Worm (Caenorhabditis elegans): ENCODE measurements around the gene ooc-3.

Gene ooc-3

DNA sequence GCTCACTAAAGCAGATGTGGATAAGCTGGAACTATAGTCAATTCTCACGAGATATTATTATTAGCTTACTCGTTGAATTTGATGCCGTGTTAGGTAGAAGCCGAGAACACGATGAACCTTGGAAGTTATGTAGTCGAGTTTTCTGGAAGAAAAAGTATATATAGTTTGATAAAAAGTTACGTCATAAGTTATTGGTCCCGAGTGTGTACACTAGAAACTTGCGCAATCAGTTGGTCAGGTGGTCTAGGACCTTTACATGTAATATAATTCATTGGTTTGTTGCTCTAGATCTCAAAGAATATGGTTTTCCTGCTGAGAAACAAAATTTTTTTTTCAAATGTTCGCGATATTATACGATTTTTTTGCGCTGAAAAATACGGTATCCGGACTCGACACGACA is 40.8 kb upstream of the ooc-3 start:
- no peak for TF ChIP-seq nhr-28 (tag; optimal IDR thresholded peaks at IDR 0.05)
- no peak for TF ChIP-seq ceh-16 (tag; optimal IDR thresholded peaks at IDR 0.05)
- TF ChIP-seq snpc-4 (tag; optimal IDR thresholded peaks at IDR 0.05): no peak
- no peak for TF ChIP-seq ztf-4 (tag; optimal IDR thresholded peaks at IDR 0.05)
- no peak for TF ChIP-seq nhr-11 (tag; optimal IDR thresholded peaks at IDR 0.05)
- TF ChIP-seq nhr-12 (tag; optimal IDR thresholded peaks at IDR 0.05): no peak
- no peak for TF ChIP-seq daf-12 (tag; optimal IDR thresholded peaks at IDR 0.05)
- no peak for TF ChIP-seq elt-1 (tag; optimal IDR thresholded peaks at IDR 0.05)
- no peak for TF ChIP-seq nhr-76 (tag; optimal IDR thresholded peaks at IDR 0.05)
- TF ChIP-seq nhr-237 (tag; optimal IDR thresholded peaks at IDR 0.05): no peak
- TF ChIP-seq ama-1 (optimal IDR thresholded peaks at IDR 0.05): no peak
- no peak for TF ChIP-seq ceh-9 (tag; optimal IDR thresholded peaks at IDR 0.05)
- no peak for TF ChIP-seq sea-2 (GFP tag; optimal IDR thresholded peaks at IDR 0.05)
- no peak for TF ChIP-seq nhr-25 (tag; optimal IDR thresholded peaks at IDR 0.05)
- TF ChIP-seq R02D3.7 (tag; optimal IDR thresholded peaks at IDR 0.05): no peak
- no peak for TF ChIP-seq lin-39 (tag; optimal IDR thresholded peaks at IDR 0.05)

- no peak for TF ChIP-seq fkh-10 (GFP tag; optimal IDR thresholded peaks at IDR 0.05)
- no peak for TF ChIP-seq elt-1 (tag; optimal IDR thresholded peaks at IDR 0.05)
- no peak for TF ChIP-seq ceh-9 (tag; optimal IDR thresholded peaks at IDR 0.05)
- no peak for TF ChIP-seq lsy-12 (tag; optimal IDR thresholded peaks at IDR 0.05)
- TF ChIP-seq nhr-76 (tag; optimal IDR thresholded peaks at IDR 0.05): no peak
- no peak for TF ChIP-seq daf-12 (tag; optimal IDR thresholded peaks at IDR 0.05)
- TF ChIP-seq nhr-11 (tag; optimal IDR thresholded peaks at IDR 0.05): no peak
- no peak for TF ChIP-seq ztf-4 (tag; optimal IDR thresholded peaks at IDR 0.05)
Observed at ce11 chrII:11535429-11535828, 40.3 kb upstream of the ooc-3 start.

ce11 chrII:11534429-11535099 is 39.4 kb upstream of the ooc-3 start, which contains the start of gene Y62F5A.12:
Gene Y62F5A.12, minus strand, starts transcription at chrII:11534479.
- TF ChIP-seq nhr-11 (tag; optimal IDR thresholded peaks at IDR 0.05) (peak; percentile 2), lin-39 (tag; optimal IDR thresholded peaks at IDR 0.05) (peak; percentile 36), ceh-28 (tag; optimal IDR thresholded peaks at IDR 0.05) (peak; percentile 72), fkh-10 (GFP tag; optimal IDR thresholded peaks at IDR 0.05) (peak; percentile 18), lsy-12 (tag; optimal IDR thresholded peaks at IDR 0.05) (peak; percentile 81), ztf-4 (tag; optimal IDR thresholded peaks at IDR 0.05) (peak; percentile 18), pha-4 (tag; optimal IDR thresholded peaks at IDR 0.05) (peak; percentile 67), nhr-23 (tag; optimal IDR thresholded peaks at IDR 0.05) (peak; percentile 64), nhr-25 (tag; optimal IDR thresholded peaks at IDR 0.05) (peak; percentile 46), nfya-1 (tag; optimal IDR thresholded peaks at IDR 0.05; ENCODE audit: insufficient read depth) (peak; percentile 54), nhr-43 (tag; optimal IDR thresholded peaks at IDR 0.05; ENCODE audit: poor library complexity, severe bottlenecking) (peak; percentile 67), jun-1 (tag; optimal IDR thresholded peaks at IDR 0.05) (peak; percentile 77), elt-2 (tag; optimal IDR thresholded peaks at IDR 0.05) (peak; percentile 40), R02D3.7 (tag; optimal IDR thresholded peaks at IDR 0.05) (peak; percentile 57), tbx-2 (tag; optimal IDR thresholded peaks at IDR 0.05) (peak; percentile 47), lin-15B (tag; optimal IDR thresholded peaks at IDR 0.05) (peak; percentile 81), snpc-4 (tag; optimal IDR thresholded peaks at IDR 0.05) (peak; percentile 76), ceh-82 (tag; optimal IDR thresholded peaks at IDR 0.05) (peak; percentile 67), hmg-11 (tag; optimal IDR thresholded peaks at IDR 0.05) (peak; percentile 18)

ce11 chrII:11533716-11534115 is 38.6 kb upstream of the ooc-3 start, which contains the start of gene mdt-8:
Gene mdt-8, minus strand, starts transcription at chrII:11533816.
- TF ChIP-seq ceh-28 (tag; optimal IDR thresholded peaks at IDR 0.05): no peak
- TF ChIP-seq elt-3 (tag; optimal IDR thresholded peaks at IDR 0.05): no peak
- TF ChIP-seq mml-1 (tag; optimal IDR thresholded peaks at IDR 0.05): no peak
- no peak for TF ChIP-seq fos-1 (tag; optimal IDR thresholded peaks at IDR 0.05)
- TF ChIP-seq jun-1 (tag; optimal IDR thresholded peaks at IDR 0.05): no peak
- TF ChIP-seq ztf-4 (tag; optimal IDR thresholded peaks at IDR 0.05): no peak
- no peak for TF ChIP-seq ceh-16 (tag; optimal IDR thresholded peaks at IDR 0.05)
- no peak for TF ChIP-seq elt-1 (tag; optimal IDR thresholded peaks at IDR 0.05)
- TF ChIP-seq nhr-67 (tag; optimal IDR thresholded peaks at IDR 0.05): no peak
- TF ChIP-seq lin-39 (tag; optimal IDR thresholded peaks at IDR 0.05): no peak
- no peak for TF ChIP-seq mdl-1 (tag; optimal IDR thresholded peaks at IDR 0.05)
- no peak for TF ChIP-seq eor-1 (tag; optimal IDR thresholded peaks at IDR 0.05)
- no peak for TF ChIP-seq egl-5 (tag; optimal IDR thresholded peaks at IDR 0.05)
- no peak for TF ChIP-seq tbx-2 (tag; optimal IDR thresholded peaks at IDR 0.05)
- no peak for TF ChIP-seq nfya-1 (tag; optimal IDR thresholded peaks at IDR 0.05; ENCODE audit: insufficient read depth)
